Fruit fly (Drosophila melanogaster): ENCODE data around the gene sty.

The sty gene

dm6 chr3L:3472786-3473185 is 48.1 kb upstream of the sty start (continued):
- TF ChIP-seq nerfin-1 (tag; optimal IDR thresholded peaks at IDR 0.05) (peak; percentile 72), Hand (GFP tag; optimal IDR thresholded peaks at IDR 0.05) (peak; percentile 91), Elba2 (GFP tag; optimal IDR thresholded peaks at IDR 0.05) (no peak), Sry-β (GFP tag; optimal IDR thresholded peaks at IDR 0.05) (no peak), CG15479 (GFP tag; optimal IDR thresholded peaks at IDR 0.05) (no peak), ttk (GFP tag; IDR thresholded peaks at IDR 0.05) (no peak), CG1603 (tag; optimal IDR thresholded peaks at IDR 0.05) (peak; percentile 28), yki (optimal IDR thresholded peaks at IDR 0.05) (no peak), CG13775 (GFP tag; optimal IDR thresholded peaks at IDR 0.05) (peak; percentile 47), tup (GFP tag; optimal IDR thresholded peaks at IDR 0.05) (peak; percentile 14), CkIIα-i1 (GFP tag; IDR thresholded peaks at IDR 0.05) (no peak), Six4 (GFP tag; optimal IDR thresholded peaks at IDR 0.05) (no peak), al (GFP tag; IDR thresholded peaks at IDR 0.05) (peak; percentile 18; the same call in 1 of the 2 replicates), Dip2 (GFP tag; IDR thresholded peaks at IDR 0.05) (no peak), pzg (GFP tag; optimal IDR thresholded peaks at IDR 0.05) (no peak), CG8359 (GFP tag; optimal IDR thresholded peaks at IDR 0.05; ENCODE audit: borderline replicate concordance) (peak; percentile 11), D (optimal IDR thresholded peaks at IDR 0.05) (no peak), D (GFP tag; optimal IDR thresholded peaks at IDR 0.05) (peak; percentile 41), ems (GFP tag; optimal IDR thresholded peaks at IDR 0.05) (peak; percentile 48), ro (GFP tag; IDR thresholded peaks at IDR 0.05) (no peak), pfk (GFP tag; optimal IDR thresholded peaks at IDR 0.05) (no peak), usp (GFP tag; optimal IDR thresholded peaks at IDR 0.05) (no peak), D19B (GFP tag; optimal IDR thresholded peaks at IDR 0.05) (peak; percentile 42), Antp (GFP tag; optimal IDR thresholded peaks at IDR 0.05) (peak; percentile 58), CG6765 (GFP tag; optimal IDR thresholded peaks at IDR 0.05) (peak; percentile 79), CG3281 (GFP tag; optimal IDR thresholded peaks at IDR 0.05) (peak; percentile 88), tgo (GFP tag; IDR thresholded peaks at IDR 0.05) (peak; percentile 25; the same call in 1 of the 3 replicates), org-1 (GFP tag; optimal IDR thresholded peaks at IDR 0.05) (peak; percentile 75), esg (GFP tag; conservative IDR thresholded peaks at IDR 0.05) (peak; percentile 62), Neu2 (GFP tag; optimal IDR thresholded peaks at IDR 0.05; ENCODE audit: borderline replicate concordance) (no peak), Dip3 (GFP tag; optimal IDR thresholded peaks at IDR 0.05) (peak; percentile 51), Xbp1 (GFP tag; optimal IDR thresholded peaks at IDR 0.05) (peak; percentile 61), Ptx1 (GFP tag; IDR thresholded peaks at IDR 0.05) (peak; percentile 58), Dll (GFP tag; IDR thresholded peaks at IDR 0.05; ENCODE audit: partially characterized antibody) (no peak), Scr (GFP tag; IDR thresholded peaks at IDR 0.05; ENCODE audit: partially characterized antibody) (no peak), CG17802 (tag; optimal IDR thresholded peaks at IDR 0.05) (no peak), Ravus (GFP tag; IDR thresholded peaks at IDR 0.05) (no peak; the same call in 1 of the 2 replicates), CG15514 (GFP tag; optimal IDR thresholded peaks at IDR 0.05) (peak; percentile 81), dati (GFP tag; IDR thresholded peaks at IDR 0.05) (no peak), CG16813 (GFP tag; IDR thresholded peaks at IDR 0.05; ENCODE audit: partially characterized antibody) (no peak), CG13624 (GFP tag; optimal IDR thresholded peaks at IDR 0.05) (peak; percentile 57), CG33557 (GFP tag; optimal IDR thresholded peaks at IDR 0.05) (no peak), CG12942 (GFP tag; optimal IDR thresholded peaks at IDR 0.05) (peak; percentile 13), sc (optimal IDR thresholded peaks at IDR 0.05) (no peak), sc (GFP tag; optimal IDR thresholded peaks at IDR 0.05) (peak; percentile 37), CG12236 (GFP tag; optimal IDR thresholded peaks at IDR 0.05) (no peak), Dad (GFP tag; optimal IDR thresholded peaks at IDR 0.05) (peak; percentile 44), CG11560 (tag; IDR thresholded peaks at IDR 0.05) (no peak; the same call in 2 of the 3 replicates), CG7928 (GFP tag; optimal IDR thresholded peaks at IDR 0.05) (peak; percentile 36), Oaz (GFP tag; IDR thresholded peaks at IDR 0.05) (peak; percentile 34; the same call in 1 of the 2 replicates), cg (GFP tag; optimal IDR thresholded peaks at IDR 0.05) (peak; percentile 21)
